Worm (Caenorhabditis elegans) whole organism, L4 larva: ENCODE results near the gene erg-28.

Source experiments
- R02D3.7 ChIP-seq: fragments of 150-350 bp; sonication (generic microtip); optimal IDR thresholded peaks from 3 replicates; lab custom pipeline; 2014; ENCODE audit warnings: missing biosample characterization, missing genetic modification characterization
- ama-1 ChIP-seq: fragments of 150-350 bp; optimal IDR thresholded peaks from 2 replicates; lab custom pipeline; 2014; ENCODE audit warnings: inconsistent platforms, mixed read lengths
- arid-1 ChIP-seq: fragments of 200-800 bp; sonication (Bioruptor generic); conservative IDR thresholded peaks from 2 replicates; pipeline ENCODE4 v1.3.6; 2022; ENCODE audit warnings: missing genetic modification reagents, missing genetic modification characterization, missing compliant biosample characterization
- ceh-62 ChIP-seq: sonication (generic microtip); optimal IDR thresholded peaks from 2 replicates; lab custom pipeline; 2017; ENCODE audit warnings: missing biosample characterization, missing genetic modification characterization
- egl-27 ChIP-seq: sonication (generic microtip); optimal IDR thresholded peaks from 3 replicates; lab custom pipeline; 2017; ENCODE audit warnings: missing biosample characterization, missing genetic modification reagents, missing genetic modification characterization
- hlh-11 ChIP-seq: fragments of 200-800 bp; sonication (Bioruptor generic); optimal IDR thresholded peaks from 2 replicates; lab custom pipeline; 2018; ENCODE audit warnings: mild to moderate bottlenecking, missing genetic modification characterization, missing compliant biosample characterization
- lin-39 ChIP-seq: fragments of 150-350 bp; optimal IDR thresholded peaks from 2 replicates; lab custom pipeline; 2014; ENCODE audit warnings: missing biosample characterization, missing genetic modification reagents, missing genetic modification characterization
- lir-3 ChIP-seq: sonication (generic microtip); optimal IDR thresholded peaks from 2 replicates; lab custom pipeline; 2016; ENCODE audit warnings: mild to moderate bottlenecking, missing genetic modification characterization, missing compliant biosample characterization
- mxl-2 ChIP-seq: fragments of 200-800 bp; sonication (Bioruptor generic); conservative IDR thresholded peaks from 2 replicates; pipeline ENCODE4 v1.3.6; 2022; ENCODE audit warnings: missing genetic modification reagents, missing genetic modification characterization, missing compliant biosample characterization
- nhr-28 ChIP-seq: fragments of 150-350 bp; optimal IDR thresholded peaks from 2 replicates; lab custom pipeline; 2014; ENCODE audit warnings: missing biosample characterization, missing genetic modification characterization
- zag-1 ChIP-seq: fragments of 150-350 bp; optimal IDR thresholded peaks from 2 replicates; lab custom pipeline; 2014; ENCODE audit warnings: missing biosample characterization, missing genetic modification characterization

- no peak for TF ChIP-seq mxl-2
- no peak for TF ChIP-seq lin-39 (tag; lab: Kevin White, UChicago)
- no peak for TF ChIP-seq arid-1
- TF ChIP-seq ceh-62 (tag; lab: Kevin White, UChicago): no peak
- no peak for TF ChIP-seq R02D3.7 (tag; lab: Kevin White, UChicago)
- no peak for TF ChIP-seq egl-27 (tag; lab: Kevin White, UChicago)
- TF ChIP-seq ama-1 (lab: Kevin White, UChicago): no peak
- no peak for TF ChIP-seq nhr-28 (tag; lab: Kevin White, UChicago)
- peak; percentile 38 for TF ChIP-seq hlh-11 (tag; lab: Kevin White, UChicago)
- TF ChIP-seq zag-1 (tag; lab: Kevin White, UChicago): no peak
- TF ChIP-seq lir-3: no peak
Observed at ce11 chrV:12599510-12600242, 7.5 kb upstream of the erg-28 start, which contains the start of gene C14C10.5.
